Worm (Caenorhabditis elegans) whole organism, L1 larva: ENCODE results near the gene srx-133.
A peak's percentile ranks its signal among the peaks of the same experiment; 100 is the strongest.

ENCODE experiments used
- aly-2 ChIP-seq: fragments of 150-350 bp; optimal IDR thresholded peaks from 2 replicates; lab custom pipeline; 2014; ENCODE audit warnings: missing biosample characterization, missing genetic modification characterization
- fkh-10 ChIP-seq: sonication (generic microtip); optimal IDR thresholded peaks from 2 replicates; lab custom pipeline; 2017; ENCODE audit warnings: missing biosample characterization, missing genetic modification reagents, missing genetic modification characterization
- lin-13 ChIP-seq: fragments of 150-350 bp; optimal IDR thresholded peaks from 2 replicates; lab custom pipeline; 2014; ENCODE audit warnings: missing biosample characterization, missing genetic modification reagents, missing genetic modification characterization
- unc-62 ChIP-seq: fragments of 150-350 bp; optimal IDR thresholded peaks from 2 replicates; lab custom pipeline; 2014; ENCODE audit warnings: missing biosample characterization, missing genetic modification reagents, missing genetic modification characterization

DNA sequence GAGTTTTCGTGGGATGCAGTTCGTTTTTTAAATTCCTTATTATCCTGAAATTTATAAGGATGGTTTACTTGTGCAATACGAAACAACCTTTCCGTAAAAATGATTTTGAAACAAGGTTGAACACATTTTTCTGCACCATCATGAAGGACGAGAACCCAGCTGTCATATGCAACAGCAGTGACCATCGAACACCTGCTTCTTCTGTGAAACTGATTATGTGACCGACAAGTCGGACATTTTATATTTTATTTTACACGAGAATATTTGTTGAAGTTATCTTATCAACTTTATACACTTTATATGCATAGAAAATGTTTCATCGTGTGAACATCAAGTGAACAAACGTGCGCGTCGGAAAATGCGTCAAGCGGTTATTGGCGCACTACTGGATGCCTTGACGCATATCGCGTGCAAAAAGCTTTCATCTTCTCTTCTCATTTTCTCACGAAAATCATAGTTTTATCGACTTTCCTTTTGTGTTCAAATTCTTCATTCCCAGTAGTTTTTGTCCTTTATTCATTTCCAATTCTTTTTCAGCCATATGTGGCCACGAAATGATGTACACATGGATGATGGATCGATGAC is 29.6 kb upstream of the srx-133 start, which contains the start of gene sel-10:
- TF ChIP-seq fkh-10 (no peak), aly-2 (tag; lab: Kevin White, UChicago) (peak; percentile 28), unc-62 (GFP tag; lab: Kevin White, UChicago) (no peak), lin-13 (peak; percentile 65)
